Worm (Caenorhabditis elegans) whole organism, young adult: ENCODE data around the gene srb-12.

Experiments used
- attf-3 ChIP-seq: fragments of 200-800 bp; sonication (Bioruptor generic); conservative IDR thresholded peaks from 2 replicates; pipeline ENCODE4 v1.3.6; 2022; ENCODE audit warnings: missing genetic modification reagents, missing genetic modification characterization, missing compliant biosample characterization
- ceh-100 ChIP-seq: fragments of 200-800 bp; sonication (Bioruptor generic); IDR thresholded peaks from 2 replicates; pipeline ENCODE4 v1.3.6; 2022; ENCODE audit warnings: missing genetic modification reagents, missing genetic modification characterization, missing compliant biosample characterization
- egrh-3 ChIP-seq: fragments of 200-800 bp; sonication (Bioruptor generic); IDR thresholded peaks from 2 replicates; pipeline ENCODE4 v1.3.6; 2022; ENCODE audit warnings: missing genetic modification reagents, missing genetic modification characterization, missing compliant biosample characterization
- lag-1 ChIP-seq: fragments of 200-800 bp; sonication (Bioruptor generic); IDR thresholded peaks from 2 replicates; pipeline ENCODE4 v1.3.6; 2022; ENCODE audit warnings: missing genetic modification reagents, missing genetic modification characterization, missing compliant biosample characterization
- pha-4 ChIP-seq: fragments of 150-350 bp; sonication (generic microtip); optimal IDR thresholded peaks from 2 replicates; lab custom pipeline; 2014; ENCODE audit warnings: missing biosample characterization, missing genetic modification reagents, missing genetic modification characterization
- rcor-1 ChIP-seq: fragments of 200-800 bp; sonication (Bioruptor generic); IDR thresholded peaks from 2 replicates; pipeline ENCODE4 v1.3.6; 2022; ENCODE audit warnings: missing genetic modification reagents, missing genetic modification characterization, missing compliant biosample characterization
- somi-1 ChIP-seq: fragments of 200-800 bp; sonication (Bioruptor generic); optimal IDR thresholded peaks from 2 replicates; lab custom pipeline; 2018; ENCODE audit warnings: mild to moderate bottlenecking, missing genetic modification characterization, missing compliant biosample characterization
- tbx-9 ChIP-seq: sonication (generic microtip); optimal IDR thresholded peaks from 2 replicates; lab custom pipeline; 2016; ENCODE audit warnings: borderline replicate concordance, missing genetic modification characterization, inconsistent platforms, missing compliant biosample characterization
- zfh-2 ChIP-seq: fragments of 200-800 bp; sonication (Bioruptor generic); conservative IDR thresholded peaks from 2 replicates; pipeline ENCODE4 v1.3.6; 2022; ENCODE audit warnings: missing genetic modification reagents, missing genetic modification characterization, missing compliant biosample characterization

DNA sequence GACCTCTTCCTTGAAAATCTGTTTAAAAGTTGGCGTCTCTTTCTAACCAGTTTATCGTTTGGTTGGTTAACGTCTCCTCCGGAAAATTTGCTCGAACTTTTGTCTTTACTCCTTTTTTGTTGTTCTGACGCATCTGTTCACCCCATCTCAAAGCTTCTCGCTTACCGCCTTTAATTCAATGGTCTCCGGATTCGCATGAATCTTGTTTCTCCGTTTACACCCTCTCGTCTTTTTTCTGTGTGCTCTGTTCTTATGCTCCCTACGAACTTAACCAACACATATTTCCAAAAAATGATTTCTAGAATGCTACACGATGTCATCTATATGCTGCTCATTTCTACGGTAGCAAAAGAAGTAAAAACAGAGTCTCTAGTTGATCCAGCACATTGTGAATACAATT, 24.4 kb downstream of the srb-12 start, which contains the start of gene lgc-56:
- TF ChIP-seq attf-3 (GFP tag; lab: Robert Waterston, UW) (no peak), lag-1 (no peak), egrh-3 (GFP tag; lab: Robert Waterston, UW) (no peak), somi-1 (GFP tag; lab: Kevin White, UChicago) (no peak), pha-4 (no peak), ceh-100 (GFP tag; lab: Robert Waterston, UW) (no peak), zfh-2 (GFP tag; lab: Robert Waterston, UW) (no peak), tbx-9 (tag; lab: Kevin White, UChicago) (no peak), rcor-1 (no peak)
